Fruit fly (Drosophila melanogaster): ENCODE data around the gene Pbgs.

The Pbgs gene

DNA sequence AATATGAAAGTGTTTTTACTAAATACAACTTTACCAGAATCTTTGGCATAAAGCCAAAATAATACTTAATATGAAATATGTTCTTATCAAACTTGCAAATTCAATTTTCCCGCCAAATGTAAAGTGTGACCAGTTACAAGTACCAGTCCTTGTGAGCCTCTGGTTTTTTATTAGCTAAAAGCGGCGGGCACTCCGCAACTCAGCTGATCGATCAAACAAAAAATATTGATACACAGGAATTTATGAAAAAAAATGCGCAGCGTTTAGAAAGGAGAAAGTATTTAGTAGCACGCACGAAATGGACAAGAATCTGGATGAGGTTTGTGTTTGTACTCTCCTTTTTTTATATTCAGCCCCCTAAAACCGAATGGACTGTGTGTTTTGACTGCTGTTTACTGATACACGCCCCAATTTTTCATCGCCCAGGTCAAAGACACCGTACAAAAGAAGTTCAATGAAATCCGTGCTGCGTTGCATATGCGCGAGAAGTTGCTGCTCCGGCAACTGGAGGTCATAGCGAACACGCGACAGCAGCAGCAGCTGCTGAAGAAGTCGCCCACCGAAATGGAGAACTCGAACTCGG lies 3.7 kb downstream of the Pbgs start, which contains the start of gene CG32100:
Gene CG32100 (plus strand): TSS at position 197 of the 583 bp plus-strand sequence.
- TF ChIP-seq CG17801 (GFP tag; optimal IDR thresholded peaks at IDR 0.05; ENCODE audit: partially characterized antibody): no peak

- peak; percentile 87 for TF ChIP-seq CG17801 (GFP tag; optimal IDR thresholded peaks at IDR 0.05; ENCODE audit: partially characterized antibody)
These were observed 4.5 kb downstream of the Pbgs start, which contains the start of gene app for dm6 chr3L:12266343-12267287. Gene app, minus strand, starts transcription at chr3L:12266841.

dm6 chr3L:12265526-12266342 lies 5.4 kb downstream of the Pbgs start:
- peak; percentile 10 for TF ChIP-seq CG17801 (GFP tag; optimal IDR thresholded peaks at IDR 0.05; ENCODE audit: partially characterized antibody)

DNA sequence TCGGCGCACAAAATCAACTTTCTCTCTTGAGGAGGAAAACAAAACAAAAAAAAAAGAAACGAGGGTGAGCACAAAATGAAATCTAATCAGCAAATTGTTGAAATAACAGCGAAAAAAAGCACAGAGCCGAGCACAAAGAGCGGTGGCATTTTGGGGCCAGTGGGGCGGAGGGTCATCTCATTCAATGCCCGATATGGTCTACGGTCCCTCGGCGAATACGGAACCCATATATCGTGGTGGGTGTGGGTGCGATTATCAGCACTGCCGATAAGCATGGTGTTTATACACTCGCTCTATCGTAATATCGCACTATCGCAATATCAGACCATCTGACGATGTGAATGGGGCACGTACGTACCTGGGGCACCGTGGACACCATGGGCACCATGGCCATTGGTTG lies 12.4 kb downstream of the Pbgs start:
- no peak for TF ChIP-seq CG17801 (GFP tag; optimal IDR thresholded peaks at IDR 0.05; ENCODE audit: partially characterized antibody)

DNA sequence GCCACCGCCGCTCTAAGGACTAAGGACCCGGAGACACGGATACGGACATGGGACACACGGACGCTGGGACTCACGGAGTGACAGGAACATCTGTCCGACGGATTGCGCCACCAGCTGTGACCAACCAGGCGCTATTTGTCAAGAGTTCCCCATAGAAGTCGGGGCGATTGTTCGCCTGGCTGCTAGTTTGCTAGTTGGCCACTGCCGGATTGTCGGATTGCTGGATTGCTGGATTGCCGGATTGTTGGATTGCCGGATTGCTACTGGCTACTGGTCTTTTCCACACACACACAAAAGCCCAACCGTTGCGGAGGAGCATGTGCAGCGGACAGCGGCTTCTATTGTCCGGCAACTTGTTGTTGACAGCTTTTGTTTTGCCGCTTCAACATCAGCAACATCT lies 43.9 kb downstream of the Pbgs start:
- TF ChIP-seq CG17801 (GFP tag; optimal IDR thresholded peaks at IDR 0.05; ENCODE audit: partially characterized antibody): no peak

dm6 chr3L:12223635-12224016 lies 47.5 kb downstream of the Pbgs start:
- TF ChIP-seq CG17801 (GFP tag; optimal IDR thresholded peaks at IDR 0.05; ENCODE audit: partially characterized antibody): no peak

dm6 chr3L:12222945-12223634 lies 48.1 kb downstream of the Pbgs start:
- no peak for TF ChIP-seq CG17801 (GFP tag; optimal IDR thresholded peaks at IDR 0.05; ENCODE audit: partially characterized antibody)

Data from ovary, adult (tissue).